Worm (Caenorhabditis elegans) whole organism, L4 larva: ENCODE measurements around the gene Y53C12A.7.
A peak's percentile ranks its signal among the peaks of the same experiment; 100 is the strongest.

Experiments used
- daf-12 ChIP-seq: fragments of 150-350 bp; optimal IDR thresholded peaks from 2 replicates; lab custom pipeline; 2014; ENCODE audit warnings: missing biosample characterization, missing genetic modification reagents, missing genetic modification characterization
- nhr-11 ChIP-seq: fragments of 150-350 bp; optimal IDR thresholded peaks from 2 replicates; lab custom pipeline; 2014; ENCODE audit warnings: missing biosample characterization, missing genetic modification characterization
- nhr-6 ChIP-seq: fragments of 150-350 bp; optimal IDR thresholded peaks from 2 replicates; lab custom pipeline; 2014; ENCODE audit warnings: missing biosample characterization, missing genetic modification characterization
- sdz-12 ChIP-seq: fragments of 200-800 bp; sonication (Bioruptor generic); optimal IDR thresholded peaks from 2 replicates; lab custom pipeline; 2018; ENCODE audit warnings: mild to moderate bottlenecking, missing genetic modification characterization, missing compliant biosample characterization
- snpc-1.2 ChIP-seq: fragments of 200-800 bp; sonication (Bioruptor generic); IDR thresholded peaks from 2 replicates; pipeline ENCODE4 v1.3.6; 2022; ENCODE audit warnings: missing genetic modification reagents, missing genetic modification characterization, missing compliant biosample characterization

Gene Y53C12A.7

DNA sequence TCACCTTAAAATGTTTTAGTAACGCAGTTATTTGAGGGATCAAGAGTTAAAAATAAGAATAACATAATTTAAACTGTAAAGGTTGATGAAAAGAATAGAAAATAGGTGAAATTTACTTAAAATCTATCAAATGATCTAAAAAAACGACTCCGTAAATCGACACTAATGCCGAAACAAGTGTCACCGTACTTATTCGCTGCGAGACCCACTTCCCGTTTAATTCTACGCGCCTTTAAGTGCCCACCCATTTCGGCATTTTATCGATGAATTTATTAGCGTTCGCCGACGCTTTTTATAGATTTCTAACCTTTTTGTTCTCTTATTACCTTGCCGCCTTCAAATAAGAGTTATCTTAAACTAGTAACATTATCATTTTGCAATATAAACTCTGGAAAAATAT lies 45.7 kb downstream of the Y53C12A.7 start, which contains the start of the genes Y53C12B.1 and nos-3 (continued):
- TF ChIP-seq nhr-6 (tag; lab: Kevin White, UChicago) (peak; percentile 68), sdz-12 (GFP tag; lab: Kevin White, UChicago) (no peak), nhr-11 (peak; percentile 88), daf-12 (tag; lab: Kevin White, UChicago) (no peak), snpc-1.2 (GFP tag; lab: Robert Waterston, UW) (no peak)
- TF ChIP-seq, all 104 proteins: peak for 33
